Worm (Caenorhabditis elegans) whole organism, L4 larva: ENCODE data around the gene glt-4.

Experiments
- F10B5.3 ChIP-seq: sonication (generic microtip); optimal IDR thresholded peaks from 2 replicates; lab custom pipeline; 2016; ENCODE audit warnings: mild to moderate bottlenecking, missing genetic modification characterization, missing compliant biosample characterization
- F44E2.7 ChIP-seq: fragments of 200-800 bp; sonication (Bioruptor generic); IDR thresholded peaks from 2 replicates; pipeline ENCODE4 v2.1.2; 2022; ENCODE audit warnings: missing genetic modification characterization, missing compliant biosample characterization
- F49E8.2 ChIP-seq: sonication (generic microtip); optimal IDR thresholded peaks from 2 replicates; lab custom pipeline; 2016; ENCODE audit warnings: missing compliant biosample characterization, mild to moderate bottlenecking, missing genetic modification characterization, borderline replicate concordance
- R02D3.7 ChIP-seq: fragments of 150-350 bp; sonication (generic microtip); optimal IDR thresholded peaks from 3 replicates; lab custom pipeline; 2014; ENCODE audit warnings: missing biosample characterization, missing genetic modification characterization
- ZK337.2 ChIP-seq: fragments of 200-800 bp; sonication (Bioruptor generic); IDR thresholded peaks from 2 replicates; pipeline ENCODE4 v1.3.6; 2022; ENCODE audit warnings: missing genetic modification reagents, missing genetic modification characterization, missing compliant biosample characterization
- ZK546.5 ChIP-seq, 2 experiments: sonication (generic microtip); optimal IDR thresholded peaks; 2 replicates each; lab custom pipeline; 2017; ENCODE audit warnings: missing biosample characterization in 2 of 2, missing genetic modification characterization in 2 of 2
- aly-2 ChIP-seq: sonication (generic microtip); optimal IDR thresholded peaks from 2 replicates; lab custom pipeline; 2018; ENCODE audit warnings: missing biosample characterization, missing genetic modification characterization
- ceh-20 ChIP-seq: fragments of 200-800 bp; sonication (Bioruptor generic); IDR thresholded peaks from 2 replicates; pipeline ENCODE4 v1.3.6; 2022; ENCODE audit warnings: missing genetic modification reagents, missing genetic modification characterization, missing compliant biosample characterization
- ceh-32 ChIP-seq: sonication (generic microtip); optimal IDR thresholded peaks from 2 replicates; lab custom pipeline; 2016; ENCODE audit warnings: mild to moderate bottlenecking, missing genetic modification characterization, missing compliant biosample characterization; ENCODE audit not compliant: poor library complexity
- ctbp-1 ChIP-seq: fragments of 200-800 bp; sonication (Bioruptor generic); IDR thresholded peaks from 2 replicates; pipeline ENCODE4 v1.3.6; 2022; ENCODE audit warnings: missing genetic modification reagents, missing genetic modification characterization, missing compliant biosample characterization
- daf-12 ChIP-seq: fragments of 150-350 bp; optimal IDR thresholded peaks from 2 replicates; lab custom pipeline; 2014; ENCODE audit warnings: missing biosample characterization, missing genetic modification reagents, missing genetic modification characterization
- daf-16 ChIP-seq, 3 experiments: sonication (generic microtip); optimal IDR thresholded peaks; 2 replicates each; lab custom pipeline; 2016 to 2017; ENCODE audit warnings: missing genetic modification characterization in 3 of 3, missing genetic modification reagents in 3 of 3, mild to moderate bottlenecking in 2 of 3, missing compliant biosample characterization in 2 of 3, missing biosample characterization in 1 of 3, moderate library complexity in 1 of 3
- dmd-6 ChIP-seq: fragments of 200-800 bp; sonication (Bioruptor generic); IDR thresholded peaks from 2 replicates; pipeline ENCODE4 v1.3.6; 2022; ENCODE audit warnings: missing genetic modification reagents, missing genetic modification characterization, missing compliant biosample characterization
- egl-27 ChIP-seq: sonication (generic microtip); optimal IDR thresholded peaks from 3 replicates; lab custom pipeline; 2017; ENCODE audit warnings: missing biosample characterization, missing genetic modification reagents, missing genetic modification characterization
- hlh-11 ChIP-seq: fragments of 200-800 bp; sonication (Bioruptor generic); optimal IDR thresholded peaks from 2 replicates; lab custom pipeline; 2018; ENCODE audit warnings: mild to moderate bottlenecking, missing genetic modification characterization, missing compliant biosample characterization
- jun-1 ChIP-seq: fragments of 150-350 bp; optimal IDR thresholded peaks from 2 replicates; lab custom pipeline; 2014; ENCODE audit warnings: missing biosample characterization, missing genetic modification reagents, missing genetic modification characterization
- mdl-1 ChIP-seq, 2 experiments: fragments of 150-350 bp in 1 of 2; sonication (generic microtip) in 1 of 2; optimal IDR thresholded peaks; 2 replicates each; lab custom pipeline; 2014 to 2017; ENCODE audit warnings: missing biosample characterization in 2 of 2, missing genetic modification characterization in 2 of 2
- mxl-3 ChIP-seq: fragments of 200-800 bp; sonication (Bioruptor generic); optimal IDR thresholded peaks from 2 replicates; lab custom pipeline; 2018; ENCODE audit warnings: mild to moderate bottlenecking, missing genetic modification characterization, missing compliant biosample characterization
- nhr-10 ChIP-seq: fragments of 150-350 bp; optimal IDR thresholded peaks from 2 replicates; lab custom pipeline; 2014; ENCODE audit warnings: missing biosample characterization, missing genetic modification characterization
- nhr-102 ChIP-seq: sonication (generic microtip); optimal IDR thresholded peaks from 2 replicates; lab custom pipeline; 2016; ENCODE audit warnings: mild to moderate bottlenecking, missing genetic modification characterization, moderate library complexity, missing compliant biosample characterization
- nhr-11 ChIP-seq: fragments of 150-350 bp; optimal IDR thresholded peaks from 2 replicates; lab custom pipeline; 2014; ENCODE audit warnings: missing biosample characterization, missing genetic modification characterization
- nhr-111 ChIP-seq: fragments of 200-800 bp; sonication (Bioruptor generic); optimal IDR thresholded peaks from 2 replicates; lab custom pipeline; 2018; ENCODE audit warnings: mild to moderate bottlenecking, missing genetic modification characterization, missing compliant biosample characterization
- nhr-28 ChIP-seq: fragments of 150-350 bp; optimal IDR thresholded peaks from 2 replicates; lab custom pipeline; 2014; ENCODE audit warnings: missing biosample characterization, missing genetic modification characterization
- php-3 ChIP-seq: fragments of 200-800 bp; sonication (Bioruptor generic); IDR thresholded peaks from 2 replicates; pipeline ENCODE4 v1.3.6; 2022; ENCODE audit warnings: missing genetic modification reagents, missing genetic modification characterization, missing compliant biosample characterization
- sdz-12 ChIP-seq: fragments of 200-800 bp; sonication (Bioruptor generic); optimal IDR thresholded peaks from 2 replicates; lab custom pipeline; 2018; ENCODE audit warnings: mild to moderate bottlenecking, missing genetic modification characterization, missing compliant biosample characterization
- skn-1 ChIP-seq: fragments of 150-350 bp; optimal IDR thresholded peaks from 2 replicates; lab custom pipeline; 2014; ENCODE audit warnings: missing biosample characterization, missing genetic modification characterization
- unc-39 ChIP-seq: sonication (generic microtip); optimal IDR thresholded peaks from 2 replicates; lab custom pipeline; 2017; ENCODE audit warnings: missing biosample characterization, missing genetic modification characterization
- unc-62 ChIP-seq, 3 experiments: fragments of 150-350 bp in 1 of 3; sonication (generic microtip); optimal IDR thresholded peaks in 2 of 3; peaks in 1 of 3; 1 replicate in 1 of 3; 2 replicates in 2 of 3; lab custom pipeline; 2014 to 2017; ENCODE audit warnings: missing biosample characterization in 3 of 3, missing genetic modification characterization in 3 of 3, missing genetic modification reagents in 3 of 3, missing genotype in 1 of 3
- zag-1 ChIP-seq: fragments of 150-350 bp; optimal IDR thresholded peaks from 2 replicates; lab custom pipeline; 2014; ENCODE audit warnings: missing biosample characterization, missing genetic modification characterization
- zip-11 ChIP-seq: fragments of 200-800 bp; sonication (Bioruptor generic); IDR thresholded peaks from 2 replicates; pipeline ENCODE4 v1.3.6; 2022; ENCODE audit warnings: missing genetic modification characterization, missing compliant biosample characterization

The glt-4 gene

ce11 chrX:6410177-6410765 is 7.0 kb downstream of the glt-4 start, which contains the start of gene mup-2:
Gene mup-2 (minus strand): TSS chrX:6410227.
- TF ChIP-seq nhr-111 (GFP tag; lab: Kevin White, UChicago) (no peak), ZK546.5 (tag; optimal IDR thresholded peaks at IDR 0.05; lab: Kevin White, UChicago) (no peak), nhr-11 (peak; percentile 60), dmd-6 (GFP tag; lab: Robert Waterston, UW) (peak; percentile 12; the same call in 1 of the 2 replicates), daf-16 (GFP tag; optimal IDR thresholded peaks at IDR 0.05; lab: Kevin White, UChicago) (peak in 1 of 2 experiments; percentile 93), daf-16 (tag; optimal IDR thresholded peaks at IDR 0.05; lab: Kevin White, UChicago) (no peak), mdl-1 (tag; optimal IDR thresholded peaks at IDR 0.05; lab: Kevin White, UChicago) (peak in 1 of 2 experiments; percentile 19), ctbp-1 (GFP tag; lab: Robert Waterston, UW) (peak; percentile 61; the same call in 1 of the 2 replicates), hlh-11 (tag; lab: Kevin White, UChicago) (peak; percentile 74), mxl-3 (GFP tag; lab: Kevin White, UChicago) (peak; percentile 12)

ce11 chrX:6412575-6412974 is 9.4 kb downstream of the glt-4 start, which contains the start of gene T22E5.1:
Gene T22E5.1 (plus strand): TSS chrX:6412875.
- TF ChIP-seq nhr-102 (tag; lab: Kevin White, UChicago) (no peak), sdz-12 (no peak), F49E8.2 (tag; lab: Kevin White, UChicago) (no peak)

DNA sequence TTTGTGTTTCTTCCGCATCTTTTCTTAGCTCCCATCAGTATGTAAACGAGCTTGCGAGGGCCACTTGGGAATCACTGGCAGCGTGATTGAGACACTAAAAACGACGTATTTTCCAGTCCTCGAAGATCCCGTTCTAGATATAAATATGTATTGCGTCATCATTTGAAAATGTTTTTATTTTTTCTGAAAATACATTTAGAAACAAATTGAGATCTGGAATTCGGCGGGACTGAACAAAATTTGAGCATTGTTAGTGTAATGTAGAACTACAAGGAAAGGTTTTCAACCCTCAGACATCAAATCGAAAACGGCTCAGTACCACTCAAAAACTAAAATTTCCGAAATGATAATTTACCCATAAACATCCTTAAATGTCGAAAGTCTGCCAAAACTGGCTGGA is 10.4 kb downstream of the glt-4 start:
- peak; percentile 66; the same call in 1 of the 2 replicates for TF ChIP-seq ceh-20 (GFP tag; lab: Robert Waterston, UW)
- peak in 1 of 2 experiments; percentile 56 for TF ChIP-seq unc-62 (GFP tag; optimal IDR thresholded peaks at IDR 0.05 in 1 of 2; lab: Kevin White, UChicago)
- TF ChIP-seq unc-62 (tag; optimal IDR thresholded peaks at IDR 0.05; lab: Kevin White, UChicago) = no peak
- TF ChIP-seq F10B5.3 (tag; lab: Kevin White, UChicago) = no peak

ce11 chrX:6416357-6417087 is 13.3 kb downstream of the glt-4 start, which contains the start of gene T22E5.6:
Gene T22E5.6 (minus strand): TSS chrX:6416407.
- TF ChIP-seq jun-1 (tag; lab: Kevin White, UChicago) (no peak), unc-62 (GFP tag; optimal IDR thresholded peaks at IDR 0.05 in 1 of 2; lab: Kevin White, UChicago) (peak in 1 of 2 experiments; percentile 6), unc-62 (tag; optimal IDR thresholded peaks at IDR 0.05; lab: Kevin White, UChicago) (no peak), skn-1 (tag; lab: Kevin White, UChicago) (no peak), aly-2 (tag; lab: Kevin White, UChicago) (no peak), ceh-20 (GFP tag; lab: Robert Waterston, UW) (no peak), ceh-32 (no peak), F44E2.7 (GFP tag; lab: Robert Waterston, UW) (no peak), ZK337.2 (GFP tag; lab: Robert Waterston, UW) (no peak), nhr-10 (tag; lab: Kevin White, UChicago) (no peak), dmd-6 (GFP tag; lab: Robert Waterston, UW) (no peak), zag-1 (tag; lab: Kevin White, UChicago) (no peak), nhr-28 (peak; percentile 22), R02D3.7 (tag; lab: Kevin White, UChicago) (no peak), zip-11 (GFP tag; lab: Robert Waterston, UW) (no peak)

ce11 chrX:6419113-6419512 is 15.9 kb downstream of the glt-4 start:
- TF ChIP-seq daf-12 (tag; lab: Kevin White, UChicago) (no peak), nhr-11 (no peak), unc-62 (GFP tag; optimal IDR thresholded peaks at IDR 0.05 in 1 of 2; lab: Kevin White, UChicago) (peak in 1 of 2 experiments; percentile 13), unc-62 (tag; optimal IDR thresholded peaks at IDR 0.05; lab: Kevin White, UChicago) (no peak), nhr-28 (no peak), egl-27 (tag; lab: Kevin White, UChicago) (no peak), php-3 (no peak), unc-39 (tag; lab: Kevin White, UChicago) (no peak)
